Worm (Caenorhabditis elegans) whole organism, late embryonic: Measurements from ENCODE around the gene srh-213.
"Not testable (repeated sequence)": the region's sequence is repeated elsewhere in the genome, so short reads cannot be mapped to it uniquely, and the experiment has no call there.

ENCODE experiments used
- Y22D7AL.16 ChIP-seq: sonication (generic microtip); optimal IDR thresholded peaks from 2 replicates; lab custom pipeline; 2016; ENCODE audit warnings: missing genetic modification characterization, missing compliant biosample characterization
- ama-1 ChIP-seq: fragments of 150-350 bp; optimal IDR thresholded peaks from 2 replicates; lab custom pipeline; 2014
- ceh-18 ChIP-seq: sonication (generic microtip); optimal IDR thresholded peaks from 2 replicates; lab custom pipeline; 2016; ENCODE audit warnings: missing genetic modification characterization, missing compliant biosample characterization
- ceh-2 ChIP-seq: sonication (generic microtip); optimal IDR thresholded peaks from 2 replicates; lab custom pipeline; 2016; ENCODE audit warnings: missing genotype, missing genetic modification characterization, missing compliant biosample characterization
- ceh-24 ChIP-seq: sonication (generic microtip); optimal IDR thresholded peaks from 2 replicates; lab custom pipeline; 2016; ENCODE audit warnings: mild to moderate bottlenecking, missing genetic modification characterization, missing compliant biosample characterization
- ceh-9 ChIP-seq: sonication (generic microtip); optimal IDR thresholded peaks from 2 replicates; lab custom pipeline; 2016; ENCODE audit warnings: mild to moderate bottlenecking, missing genetic modification characterization, inconsistent platforms, missing compliant biosample characterization
- dmd-4 ChIP-seq: sonication (generic microtip); optimal IDR thresholded peaks from 2 replicates; lab custom pipeline; 2016; ENCODE audit warnings: borderline replicate concordance, missing genetic modification characterization, missing compliant biosample characterization
- ets-4 ChIP-seq: sonication (generic microtip); optimal IDR thresholded peaks from 2 replicates; lab custom pipeline; 2016; ENCODE audit warnings: missing genetic modification characterization, missing compliant biosample characterization
- eyg-1 ChIP-seq: sonication (generic microtip); optimal IDR thresholded peaks from 2 replicates; lab custom pipeline; 2016; ENCODE audit warnings: missing genotype, missing genetic modification characterization, missing compliant biosample characterization
- fax-1 ChIP-seq: sonication (generic microtip); optimal IDR thresholded peaks from 2 replicates; lab custom pipeline; 2016; ENCODE audit warnings: missing genotype, missing genetic modification characterization, missing compliant biosample characterization
- fkh-10 ChIP-seq: fragments of 150-350 bp; optimal IDR thresholded peaks from 2 replicates; lab custom pipeline; 2014; ENCODE audit warnings: missing biosample characterization, missing genetic modification reagents, missing genetic modification characterization
- fkh-6 ChIP-seq: sonication (generic microtip); optimal IDR thresholded peaks from 2 replicates; lab custom pipeline; 2016; ENCODE audit warnings: missing genetic modification characterization, missing compliant biosample characterization
- hlh-13 ChIP-seq: fragments of 200-800 bp; sonication (Bioruptor generic); optimal IDR thresholded peaks from 2 replicates; lab custom pipeline; 2018; ENCODE audit warnings: mild to moderate bottlenecking, missing genetic modification characterization, missing compliant biosample characterization
- hlh-15 ChIP-seq: sonication (generic microtip); optimal IDR thresholded peaks from 2 replicates; lab custom pipeline; 2016; ENCODE audit warnings: missing genetic modification characterization, missing compliant biosample characterization
- hlh-6 ChIP-seq: sonication (generic microtip); optimal IDR thresholded peaks from 2 replicates; lab custom pipeline; 2016; ENCODE audit warnings: missing genotype, missing genetic modification characterization, missing compliant biosample characterization
- hlh-8 ChIP-seq: sonication (generic microtip); optimal IDR thresholded peaks from 2 replicates; lab custom pipeline; 2016; ENCODE audit warnings: missing genotype, missing genetic modification characterization, missing compliant biosample characterization
- pat-9 ChIP-seq: fragments of 200-800 bp; sonication (Bioruptor generic); optimal IDR thresholded peaks from 2 replicates; lab custom pipeline; 2018; ENCODE audit warnings: mild to moderate bottlenecking, missing genetic modification characterization, moderate library complexity, missing compliant biosample characterization
- pha-2 ChIP-seq: sonication (generic microtip); optimal IDR thresholded peaks from 2 replicates; lab custom pipeline; 2017; ENCODE audit warnings: mild to moderate bottlenecking, missing genetic modification characterization, missing compliant biosample characterization
- pqm-1 ChIP-seq: sonication (generic microtip); optimal IDR thresholded peaks from 2 replicates; lab custom pipeline; 2016; ENCODE audit warnings: missing genetic modification characterization, missing compliant biosample characterization
- pros-1 ChIP-seq: fragments of 150-350 bp; optimal IDR thresholded peaks from 2 replicates; lab custom pipeline; 2014; ENCODE audit warnings: missing biosample characterization, missing genetic modification reagents, missing genetic modification characterization
- rnt-1 ChIP-seq: sonication (generic microtip); optimal IDR thresholded peaks from 2 replicates; lab custom pipeline; 2016; ENCODE audit warnings: missing genetic modification characterization, missing compliant biosample characterization
- sox-2 ChIP-seq: fragments of 200-800 bp; sonication (Bioruptor generic); IDR thresholded peaks from 2 replicates; pipeline ENCODE4 v1.3.6; 2022; ENCODE audit warnings: missing genetic modification reagents, missing genetic modification characterization, missing compliant biosample characterization
- tbx-7 ChIP-seq: sonication (generic microtip); optimal IDR thresholded peaks from 2 replicates; lab custom pipeline; 2016; ENCODE audit warnings: missing genotype, missing genetic modification characterization, missing compliant biosample characterization
- ttx-3 ChIP-seq: sonication (generic microtip); optimal IDR thresholded peaks from 2 replicates; lab custom pipeline; 2016; ENCODE audit warnings: missing genetic modification reagents, missing genetic modification characterization, missing compliant biosample characterization
- unc-55 ChIP-seq: sonication (generic microtip); optimal IDR thresholded peaks from 2 replicates; lab custom pipeline; 2017; ENCODE audit warnings: missing biosample characterization, missing genetic modification reagents, missing genetic modification characterization

Gene srh-213

DNA sequence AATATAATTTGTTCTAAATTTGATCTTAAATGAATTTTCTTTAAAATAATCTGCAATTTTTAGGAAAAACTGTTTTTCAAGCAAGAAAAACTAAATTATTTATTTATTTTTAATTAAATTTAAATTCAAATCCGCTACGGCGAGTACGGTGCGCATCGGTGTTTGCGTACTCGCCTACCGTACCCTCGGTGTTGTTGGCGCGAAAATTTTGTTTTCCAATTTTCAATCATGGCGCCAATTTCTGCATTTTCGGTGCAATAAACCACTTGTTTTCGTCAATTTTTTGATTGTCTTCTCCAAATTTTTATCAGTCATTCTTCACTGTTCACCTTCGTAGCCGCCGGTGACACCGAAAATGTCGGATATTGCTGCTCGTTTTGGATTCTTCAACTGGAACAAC lies 16.0 kb downstream of the srh-213 start, which contains the start of gene pygl-1:
pygl-1 (plus strand) TSS at position 211 of the 400 bp plus-strand sequence.
- TF ChIP-seq dmd-4 (no peak), fkh-6 (tag; lab: Kevin White, UChicago) (no peak), ama-1 (lab: Kevin White, UChicago) (no peak)

ce11 chrV:3575759-3576158 lies 19.1 kb downstream of the srh-213 start, which contains the start of gene grl-27:
Gene grl-27, minus strand, starts transcription at chrV:3575859.
- TF ChIP-seq tbx-7 (tag; lab: Kevin White, UChicago): no peak
- TF ChIP-seq rnt-1 (tag; lab: Kevin White, UChicago): no peak
- TF ChIP-seq hlh-6 (tag; lab: Kevin White, UChicago): no peak
- TF ChIP-seq fkh-6 (tag; lab: Kevin White, UChicago): no peak
- TF ChIP-seq eyg-1: no peak
- TF ChIP-seq ceh-18 (tag; lab: Kevin White, UChicago): no peak
- TF ChIP-seq ceh-9: no peak
- TF ChIP-seq, all 69 proteins: peak for 0

ce11 chrV:3572408-3572807 lies 22.4 kb downstream of the srh-213 start, which contains the start of gene F40C5.1:
Gene F40C5.1, plus strand, starts transcription at chrV:3572708.
- not testable (repeated sequence) for TF ChIP-seq fkh-10; fax-1 (tag; lab: Kevin White, UChicago); ama-1 (lab: Kevin White, UChicago)
- TF ChIP-seq, all 69 proteins: peak for 0; not testable (repeated sequence) for 69

ce11 chrV:3570695-3571094 lies 24.1 kb downstream of the srh-213 start, which contains the start of gene F40C5.2:
Gene F40C5.2, plus strand, starts transcription at chrV:3570995.
- not testable (repeated sequence) for TF ChIP-seq ceh-18 (tag; lab: Kevin White, UChicago); ceh-24 (tag; lab: Kevin White, UChicago); unc-55

DNA sequence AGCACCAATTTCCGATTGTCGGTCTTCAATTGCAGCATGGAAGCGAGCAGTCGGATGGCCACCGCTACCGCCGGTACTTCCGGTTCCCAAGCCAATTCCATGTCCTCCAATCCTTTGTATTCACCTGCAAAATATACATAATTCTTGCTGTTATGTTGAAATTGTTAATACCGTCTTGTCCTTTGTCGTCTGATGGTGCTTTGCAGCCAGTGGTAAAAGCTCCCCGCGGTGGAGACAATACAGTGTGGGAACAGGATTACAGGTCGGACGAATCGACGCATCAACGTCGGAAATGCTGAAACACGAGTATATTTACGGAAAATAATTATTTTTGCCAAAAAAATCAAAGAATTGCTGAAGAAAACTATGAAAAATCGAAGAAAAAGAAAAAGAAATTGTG lies 30.5 kb downstream of the srh-213 start, which contains the start of gene T24A6.17:
T24A6.17 (minus strand) TSS at position 101 of the 400 bp plus-strand sequence.
- not testable (repeated sequence) for TF ChIP-seq pha-2 (tag; lab: Kevin White, UChicago); sox-2 (GFP tag; lab: Robert Waterston, UW); pqm-1 (tag; lab: Kevin White, UChicago)
- TF ChIP-seq, all 69 proteins: peak for 0; not testable (repeated sequence) for 69

ce11 chrV:3562824-3563223 lies 32.0 kb downstream of the srh-213 start, which contains the start of gene T24A6.16:
Gene T24A6.16, minus strand, starts transcription at chrV:3562924.
- not testable (repeated sequence) for TF ChIP-seq fkh-10; Y22D7AL.16 (tag; lab: Kevin White, UChicago); ets-4 (tag; lab: Kevin White, UChicago)

- not testable (repeated sequence) for TF ChIP-seq hlh-8 (tag; lab: Kevin White, UChicago); pros-1; ceh-2
Observed at ce11 chrV:3558744-3559143, 36.1 kb downstream of the srh-213 start, which contains the start of gene T24A6.1. Gene T24A6.1, plus strand, starts transcription at chrV:3559044.

ce11 chrV:3557422-3557821 lies 37.4 kb downstream of the srh-213 start, which contains the start of gene grl-31:
Gene grl-31, minus strand, starts transcription at chrV:3557778.
- TF ChIP-seq hlh-13: no peak
- no peak for TF ChIP-seq ttx-3 (tag; lab: Kevin White, UChicago)
- TF ChIP-seq pat-9: no peak
- TF ChIP-seq ceh-18 (tag; lab: Kevin White, UChicago): no peak
- no peak for TF ChIP-seq eyg-1
- TF ChIP-seq hlh-15 (tag; lab: Kevin White, UChicago): no peak
- TF ChIP-seq ceh-2: no peak
- no peak for TF ChIP-seq fkh-10
- no peak for TF ChIP-seq fax-1 (tag; lab: Kevin White, UChicago)
